Worm (Caenorhabditis elegans) whole organism, L3 larva: ENCODE results near the gene C17H12.10.

ENCODE experiments used
- R02D3.7 ChIP-seq: fragments of 150-350 bp; optimal IDR thresholded peaks from 2 replicates; lab custom pipeline; 2014; ENCODE audit warnings: missing biosample characterization, missing genetic modification characterization
- aly-2 ChIP-seq: fragments of 150-350 bp; optimal IDR thresholded peaks from 2 replicates; lab custom pipeline; 2014; ENCODE audit warnings: missing biosample characterization, missing genetic modification characterization
- ama-1 ChIP-seq: fragments of 150-350 bp; optimal IDR thresholded peaks from 2 replicates; lab custom pipeline; 2018
- ceh-16 ChIP-seq: sonication (generic microtip); optimal IDR thresholded peaks from 2 replicates; lab custom pipeline; 2017; ENCODE audit warnings: missing biosample characterization, missing genetic modification characterization
- ceh-28 ChIP-seq: fragments of 150-350 bp; optimal IDR thresholded peaks from 2 replicates; lab custom pipeline; 2014; ENCODE audit warnings: missing biosample characterization, missing genetic modification reagents, missing genetic modification characterization
- ceh-82 ChIP-seq: fragments of 150-350 bp; optimal IDR thresholded peaks from 2 replicates; lab custom pipeline; 2014; ENCODE audit warnings: missing biosample characterization, missing genetic modification characterization
- ceh-9 ChIP-seq: sonication (generic microtip); optimal IDR thresholded peaks from 2 replicates; lab custom pipeline; 2018; ENCODE audit warnings: missing biosample characterization, missing genetic modification characterization
- daf-12 ChIP-seq: fragments of 150-350 bp; optimal IDR thresholded peaks from 2 replicates; lab custom pipeline; 2014; ENCODE audit warnings: missing biosample characterization, missing genetic modification reagents, missing genetic modification characterization
- egl-27 ChIP-seq: sonication (generic microtip); optimal IDR thresholded peaks from 4 replicates; lab custom pipeline; 2017; ENCODE audit warnings: missing biosample characterization, missing genetic modification reagents, missing genetic modification characterization
- egl-5 ChIP-seq: fragments of 150-350 bp; optimal IDR thresholded peaks from 2 replicates; lab custom pipeline; 2017; ENCODE audit warnings: missing biosample characterization, missing genetic modification reagents, missing genetic modification characterization, inconsistent platforms
- elt-1 ChIP-seq: fragments of 150-350 bp; optimal IDR thresholded peaks from 2 replicates; lab custom pipeline; 2014; ENCODE audit warnings: missing biosample characterization, missing genetic modification characterization
- elt-2 ChIP-seq: sonication (generic microtip); optimal IDR thresholded peaks from 2 replicates; lab custom pipeline; 2016; ENCODE audit warnings: missing genetic modification reagents, mild to moderate bottlenecking, missing genetic modification characterization, missing compliant biosample characterization
- elt-3 ChIP-seq, 3 experiments: fragments of 150-350 bp in 1 of 3; sonication (generic microtip) in 2 of 3; optimal IDR thresholded peaks; 2 replicates in 2 of 3; 4 replicates in 1 of 3; lab custom pipeline; 2014 to 2017; ENCODE audit warnings: missing biosample characterization in 3 of 3, missing genetic modification characterization in 3 of 3
- eor-1 ChIP-seq, 2 experiments: fragments of 150-350 bp; optimal IDR thresholded peaks; 2 replicates each; lab custom pipeline; 2014 to 2018; ENCODE audit warnings: missing biosample characterization in 2 of 2, missing genetic modification characterization in 2 of 2
- fkh-10 ChIP-seq: sonication (generic microtip); optimal IDR thresholded peaks from 2 replicates; lab custom pipeline; 2017; ENCODE audit warnings: missing biosample characterization, missing genetic modification reagents, missing genetic modification characterization
- fkh-2 ChIP-seq: fragments of 150-350 bp; optimal IDR thresholded peaks from 2 replicates; lab custom pipeline; 2014; ENCODE audit warnings: missing biosample characterization, missing genetic modification reagents, missing genetic modification characterization
- fos-1 ChIP-seq: fragments of 150-350 bp; optimal IDR thresholded peaks from 2 replicates; lab custom pipeline; 2014; ENCODE audit warnings: missing biosample characterization, missing genetic modification characterization
- hmg-11 ChIP-seq: sonication (generic microtip); optimal IDR thresholded peaks from 2 replicates; lab custom pipeline; 2016; ENCODE audit warnings: missing genetic modification characterization, missing compliant biosample characterization
- jun-1 ChIP-seq: fragments of 150-350 bp; optimal IDR thresholded peaks from 2 replicates; lab custom pipeline; 2014; ENCODE audit warnings: missing biosample characterization, missing genetic modification reagents, missing genetic modification characterization
- lin-15B ChIP-seq: fragments of 150-350 bp; optimal IDR thresholded peaks from 2 replicates; lab custom pipeline; 2014; ENCODE audit warnings: missing biosample characterization, missing genetic modification characterization
- lin-39 ChIP-seq: fragments of 150-350 bp; optimal IDR thresholded peaks from 2 replicates; lab custom pipeline; 2018; ENCODE audit warnings: missing biosample characterization, missing genetic modification reagents, missing genetic modification characterization
- lsy-12 ChIP-seq: sonication (generic microtip); optimal IDR thresholded peaks from 2 replicates; lab custom pipeline; 2016; ENCODE audit warnings: mild to moderate bottlenecking, missing genetic modification characterization, missing compliant biosample characterization
- mdl-1 ChIP-seq: fragments of 150-350 bp; optimal IDR thresholded peaks from 2 replicates; lab custom pipeline; 2014; ENCODE audit warnings: missing biosample characterization, missing genetic modification characterization
- mml-1 ChIP-seq: fragments of 150-350 bp; sonication (generic microtip); optimal IDR thresholded peaks from 3 replicates; lab custom pipeline; 2014; ENCODE audit warnings: missing biosample characterization, missing genetic modification characterization
- nfya-1 ChIP-seq: sonication (generic microtip); optimal IDR thresholded peaks from 2 replicates; lab custom pipeline; 2017; ENCODE audit warnings: missing genetic modification characterization, mild to moderate bottlenecking, missing compliant biosample characterization, antibody characterized with exemption, moderate library complexity; ENCODE audit not compliant: insufficient read depth
- nhr-11 ChIP-seq: fragments of 150-350 bp; optimal IDR thresholded peaks from 2 replicates; lab custom pipeline; 2014; ENCODE audit warnings: missing biosample characterization, missing genetic modification characterization
- nhr-12 ChIP-seq: fragments of 150-350 bp; optimal IDR thresholded peaks from 2 replicates; lab custom pipeline; 2014; ENCODE audit warnings: missing biosample characterization, missing genetic modification characterization
- nhr-23 ChIP-seq: fragments of 150-350 bp; optimal IDR thresholded peaks from 2 replicates; lab custom pipeline; 2014; ENCODE audit warnings: missing biosample characterization, missing genetic modification reagents, missing genetic modification characterization
- nhr-25 ChIP-seq: sonication (generic microtip); optimal IDR thresholded peaks from 2 replicates; lab custom pipeline; 2017; ENCODE audit warnings: missing biosample characterization, missing genetic modification characterization
- nhr-28 ChIP-seq: fragments of 150-350 bp; optimal IDR thresholded peaks from 2 replicates; lab custom pipeline; 2014; ENCODE audit warnings: missing biosample characterization, missing genetic modification characterization
- nhr-43 ChIP-seq: sonication (generic microtip); optimal IDR thresholded peaks from 2 replicates; lab custom pipeline; 2016; ENCODE audit warnings: mild to moderate bottlenecking, missing genetic modification characterization, missing compliant biosample characterization; ENCODE audit not compliant: poor library complexity, severe bottlenecking
- nhr-67 ChIP-seq: fragments of 150-350 bp; optimal IDR thresholded peaks from 2 replicates; lab custom pipeline; 2014; ENCODE audit warnings: missing biosample characterization, missing genetic modification characterization
- nhr-77 ChIP-seq: fragments of 150-350 bp; optimal IDR thresholded peaks from 2 replicates; lab custom pipeline; 2014; ENCODE audit warnings: missing biosample characterization, missing genetic modification characterization
- pha-4 ChIP-seq: fragments of 150-350 bp; optimal IDR thresholded peaks from 2 replicates; lab custom pipeline; 2014; ENCODE audit warnings: missing biosample characterization, missing genetic modification reagents, missing genetic modification characterization
- pqm-1 ChIP-seq: fragments of 150-350 bp; optimal IDR thresholded peaks from 2 replicates; lab custom pipeline; 2017; ENCODE audit warnings: missing biosample characterization, missing genetic modification characterization, inconsistent platforms
- skn-1 ChIP-seq: fragments of 150-350 bp; optimal IDR thresholded peaks from 2 replicates; lab custom pipeline; 2014; ENCODE audit warnings: missing biosample characterization, missing genetic modification characterization
- snpc-4 ChIP-seq: fragments of 150-350 bp; optimal IDR thresholded peaks from 2 replicates; lab custom pipeline; 2014; ENCODE audit warnings: missing biosample characterization, missing genetic modification characterization
- tbx-2 ChIP-seq: sonication (generic microtip); optimal IDR thresholded peaks from 2 replicates; lab custom pipeline; 2016; ENCODE audit warnings: mild to moderate bottlenecking, missing genetic modification characterization, missing compliant biosample characterization
- unc-39 ChIP-seq: sonication (generic microtip); optimal IDR thresholded peaks from 4 replicates; lab custom pipeline; 2017; ENCODE audit warnings: missing biosample characterization, missing genetic modification characterization
- unc-62 ChIP-seq: fragments of 150-350 bp; sonication (generic microtip); optimal IDR thresholded peaks from 4 replicates; lab custom pipeline; 2014; ENCODE audit warnings: missing biosample characterization, missing genetic modification reagents, missing genetic modification characterization
- zag-1 ChIP-seq: fragments of 150-350 bp; optimal IDR thresholded peaks from 2 replicates; lab custom pipeline; 2014; ENCODE audit warnings: missing biosample characterization, missing genetic modification characterization
- ztf-11 ChIP-seq: fragments of 150-350 bp; optimal IDR thresholded peaks from 2 replicates; lab custom pipeline; 2014; ENCODE audit warnings: missing biosample characterization, missing genetic modification characterization
- ztf-4 ChIP-seq: fragments of 150-350 bp; optimal IDR thresholded peaks from 2 replicates; lab custom pipeline; 2014; ENCODE audit warnings: missing biosample characterization, missing genetic modification characterization

C17H12.10 gene

DNA sequence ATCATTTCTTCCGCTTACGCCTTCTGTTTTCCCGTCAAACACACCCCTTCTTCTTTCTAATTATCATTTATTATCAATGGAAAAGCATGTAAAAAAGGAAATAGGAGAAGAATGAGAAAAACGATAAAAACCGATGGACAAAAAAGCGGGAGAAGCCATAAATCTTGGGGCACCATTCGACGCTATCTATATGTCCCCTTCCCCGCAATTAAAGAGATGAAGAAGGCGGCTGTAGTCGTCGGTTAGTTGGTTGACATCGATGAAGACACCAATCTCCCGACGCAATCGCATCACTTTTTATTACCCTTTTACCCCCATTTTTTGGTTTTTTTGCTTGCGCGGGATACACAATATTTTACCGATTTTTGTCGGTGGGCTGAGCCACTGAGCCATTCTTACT lies 27.0 kb downstream of the C17H12.10 start:
- TF ChIP-seq egl-5 (tag; lab: Kevin White, UChicago) (peak; percentile 56), lin-39 (peak; percentile 75), elt-3 (tag; optimal IDR thresholded peaks at IDR 0.05; lab: Kevin White, UChicago) (no peak)

DNA sequence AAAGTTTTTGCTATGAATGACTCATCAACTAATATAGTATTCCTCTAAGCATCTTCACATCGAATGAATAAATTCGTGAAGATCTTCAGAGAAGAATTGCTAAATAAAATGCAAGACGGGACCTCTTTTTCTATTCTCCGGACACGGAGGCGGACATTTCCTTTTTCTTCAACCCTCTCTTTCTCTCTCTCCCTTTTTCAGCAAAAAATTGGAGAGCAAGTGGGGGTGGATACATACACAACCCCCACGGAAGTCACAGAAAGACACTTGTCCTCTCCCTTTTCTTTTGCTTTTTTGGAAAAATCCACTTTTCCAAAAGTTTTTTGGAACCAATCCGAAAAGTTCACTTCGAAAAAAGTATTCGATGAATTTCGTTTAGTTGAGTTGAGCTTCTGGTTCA lies 28.1 kb downstream of the C17H12.10 start:
- TF ChIP-seq nhr-43 (tag; lab: Kevin White, UChicago) (no peak), nhr-12 (no peak), nhr-11 (tag; lab: Kevin White, UChicago) (no peak), egl-27 (tag; lab: Kevin White, UChicago) (no peak), ceh-9 (tag; lab: Kevin White, UChicago) (no peak), elt-3 (tag; optimal IDR thresholded peaks at IDR 0.05; lab: Kevin White, UChicago) (no peak), unc-62 (no peak), mdl-1 (no peak), mml-1 (tag; lab: Kevin White, UChicago) (no peak), ztf-11 (no peak), hmg-11 (tag; lab: Kevin White, UChicago) (peak; percentile 31), ceh-82 (no peak), pqm-1 (tag; lab: Kevin White, UChicago) (no peak), nfya-1 (tag; lab: Kevin White, UChicago) (peak; percentile 38), egl-5 (tag; lab: Kevin White, UChicago) (no peak), ceh-28 (tag; lab: Kevin White, UChicago) (no peak), unc-39 (tag; lab: Kevin White, UChicago) (no peak), tbx-2 (tag; lab: Kevin White, UChicago) (no peak), lin-39 (peak; percentile 17), fkh-10 (peak; percentile 60), nhr-67 (tag; lab: Kevin White, UChicago) (no peak)

DNA sequence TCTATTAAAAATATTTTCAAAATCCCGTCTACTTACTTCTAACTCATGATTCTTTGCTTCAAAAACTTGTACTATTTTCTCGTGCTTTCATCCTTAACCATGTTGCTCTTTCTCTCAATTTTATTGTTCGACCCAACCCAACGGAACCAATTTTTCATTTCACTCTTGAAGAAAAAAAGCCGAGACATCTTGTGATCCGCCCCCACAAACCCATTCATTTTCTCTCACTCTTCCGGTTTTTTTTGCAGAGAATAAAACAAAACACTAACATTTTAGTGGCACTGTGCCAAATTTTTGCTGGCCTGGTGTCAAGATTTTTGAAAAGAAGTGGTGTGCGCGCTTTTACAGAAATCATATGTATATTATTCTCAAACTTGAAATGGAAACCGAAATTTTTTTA lies 30.2 kb downstream of the C17H12.10 start:
- peak; percentile 12 for TF ChIP-seq egl-5 (tag; lab: Kevin White, UChicago)
- no peak for TF ChIP-seq skn-1 (tag; lab: Kevin White, UChicago)
- no peak for TF ChIP-seq zag-1
- no peak for TF ChIP-seq tbx-2 (tag; lab: Kevin White, UChicago)
- TF ChIP-seq lin-39: peak; percentile 75
- no peak for TF ChIP-seq aly-2
- TF ChIP-seq nfya-1 (tag; lab: Kevin White, UChicago): peak; percentile 25

- TF ChIP-seq ceh-9 (tag; lab: Kevin White, UChicago) (no peak), skn-1 (tag; lab: Kevin White, UChicago) (peak; percentile 74), pqm-1 (tag; lab: Kevin White, UChicago) (peak; percentile 90), ztf-11 (no peak), egl-5 (tag; lab: Kevin White, UChicago) (no peak), nhr-12 (no peak), nhr-25 (tag; lab: Kevin White, UChicago) (no peak), nhr-28 (tag; lab: Kevin White, UChicago) (no peak), lin-39 (peak; percentile 43), nhr-77 (tag; lab: Kevin White, UChicago) (peak; percentile 44), jun-1 (peak; percentile 77), mml-1 (tag; lab: Kevin White, UChicago) (no peak), elt-2 (tag; lab: Kevin White, UChicago) (peak; percentile 88), nhr-67 (tag; lab: Kevin White, UChicago) (no peak), zag-1 (peak; percentile 12), R02D3.7 (tag; lab: Kevin White, UChicago) (peak; percentile 45), lsy-12 (tag; lab: Kevin White, UChicago) (peak; percentile 60), nfya-1 (tag; lab: Kevin White, UChicago) (peak; percentile 82), unc-62 (peak; percentile 69), daf-12 (tag; lab: Kevin White, UChicago) (no peak), tbx-2 (tag; lab: Kevin White, UChicago) (peak; percentile 53), hmg-11 (tag; lab: Kevin White, UChicago) (peak; percentile 91), elt-1 (tag; lab: Kevin White, UChicago) (peak; percentile 33), ztf-4 (tag; lab: Kevin White, UChicago) (no peak), eor-1 (tag; optimal IDR thresholded peaks at IDR 0.05; lab: Kevin White, UChicago) (peak in 1 of 2 experiments; percentile 43), unc-39 (tag; lab: Kevin White, UChicago) (no peak), snpc-4 (tag; lab: Kevin White, UChicago) (no peak), elt-3 (tag; optimal IDR thresholded peaks at IDR 0.05; lab: Kevin White, UChicago) (no peak), fos-1 (no peak), lin-15B (peak; percentile 61), fkh-2 (tag; lab: Kevin White, UChicago) (no peak), mdl-1 (peak; percentile 43), ama-1 (lab: Kevin White, UChicago) (no peak), egl-27 (tag; lab: Kevin White, UChicago) (peak; percentile 5), fkh-10 (peak; percentile 73), nhr-23 (tag; lab: Kevin White, UChicago) (no peak), ceh-28 (tag; lab: Kevin White, UChicago) (peak; percentile 55), nhr-11 (tag; lab: Kevin White, UChicago) (peak; percentile 65), nhr-43 (tag; lab: Kevin White, UChicago) (no peak), ceh-16 (no peak), ceh-82 (peak; percentile 41), pha-4 (peak; percentile 83)
Observed at ce11 chrIV:6839091-6839522, 32.5 kb downstream of the C17H12.10 start.
